Worm (Caenorhabditis elegans) whole organism, mixed stage, embryonic: ENCODE measurements around the gene srh-183.

ENCODE experiments used
- M03D4.4 ChIP-seq: sonication (generic microtip); optimal IDR thresholded peaks from 2 replicates; lab custom pipeline; 2017; ENCODE audit warnings: mild to moderate bottlenecking, missing genetic modification characterization, missing compliant biosample characterization
- bed-3 ChIP-seq: fragments of 200-800 bp; sonication (Bioruptor generic); optimal IDR thresholded peaks from 3 replicates; lab custom pipeline; 2018; ENCODE audit warnings: mild to moderate bottlenecking, missing genetic modification characterization, moderate library complexity, missing compliant biosample characterization
- blmp-1 ChIP-seq: fragments of 150-350 bp; optimal IDR thresholded peaks from 2 replicates; lab custom pipeline; 2014; ENCODE audit warnings: missing biosample characterization, missing genetic modification characterization
- ceh-83 ChIP-seq: fragments of 200-800 bp; sonication (Bioruptor generic); optimal IDR thresholded peaks from 2 replicates; lab custom pipeline; 2018; ENCODE audit warnings: mild to moderate bottlenecking, missing genetic modification characterization, missing compliant biosample characterization
- ces-1 ChIP-seq: fragments of 150-350 bp; optimal IDR thresholded peaks from 2 replicates; lab custom pipeline; 2014; ENCODE audit warnings: missing biosample characterization, missing genetic modification reagents, missing genetic modification characterization
- cnd-1 ChIP-seq: fragments of 200-800 bp; sonication (Bioruptor generic); optimal IDR thresholded peaks from 2 replicates; lab custom pipeline; 2018; ENCODE audit warnings: mild to moderate bottlenecking, missing genetic modification characterization, missing compliant biosample characterization
- drap-1 ChIP-seq: fragments of 200-800 bp; sonication (Bioruptor generic); optimal IDR thresholded peaks from 3 replicates; lab custom pipeline; 2018; ENCODE audit warnings: mild to moderate bottlenecking, missing genetic modification characterization, missing compliant biosample characterization
- elt-3 ChIP-seq: fragments of 150-350 bp; optimal IDR thresholded peaks from 2 replicates; lab custom pipeline; 2014; ENCODE audit warnings: missing biosample characterization, missing genetic modification characterization
- flh-1 ChIP-seq: fragments of 200-800 bp; sonication (Bioruptor generic); optimal IDR thresholded peaks from 2 replicates; lab custom pipeline; 2018; ENCODE audit warnings: mild to moderate bottlenecking, missing genetic modification characterization, moderate library complexity, missing compliant biosample characterization
- hlh-1 ChIP-seq: fragments of 150-350 bp; optimal IDR thresholded peaks from 2 replicates; lab custom pipeline; 2014; ENCODE audit warnings: missing biosample characterization, missing genetic modification reagents, missing genetic modification characterization
- lin-13 ChIP-seq: fragments of 150-350 bp; optimal IDR thresholded peaks from 2 replicates; lab custom pipeline; 2014; ENCODE audit warnings: missing biosample characterization, missing genetic modification characterization
- lin-32 ChIP-seq: fragments of 200-800 bp; sonication (Bioruptor generic); optimal IDR thresholded peaks from 2 replicates; lab custom pipeline; 2018; ENCODE audit warnings: mild to moderate bottlenecking, missing genetic modification characterization, missing compliant biosample characterization
- lsy-2 ChIP-seq: fragments of 150-350 bp; optimal IDR thresholded peaks from 2 replicates; lab custom pipeline; 2014; ENCODE audit warnings: missing biosample characterization, missing genetic modification characterization
- mab-5 ChIP-seq: fragments of 150-350 bp; optimal IDR thresholded peaks from 2 replicates; lab custom pipeline; 2014; ENCODE audit warnings: missing biosample characterization, missing genetic modification characterization
- mep-1 ChIP-seq: fragments of 150-350 bp; optimal IDR thresholded peaks from 2 replicates; lab custom pipeline; 2017; ENCODE audit warnings: missing biosample characterization, missing genetic modification reagents, missing genetic modification characterization, inconsistent platforms
- mls-2 ChIP-seq: sonication (generic microtip); optimal IDR thresholded peaks from 2 replicates; lab custom pipeline; 2016; ENCODE audit warnings: mild to moderate bottlenecking, missing genetic modification characterization, moderate library complexity, missing compliant biosample characterization
- nhr-12 ChIP-seq: fragments of 150-350 bp; optimal IDR thresholded peaks from 2 replicates; lab custom pipeline; 2014; ENCODE audit warnings: missing biosample characterization, missing genetic modification characterization
- nhr-237 ChIP-seq: fragments of 150-350 bp; optimal IDR thresholded peaks from 2 replicates; lab custom pipeline; 2014; ENCODE audit warnings: missing biosample characterization, missing genetic modification characterization
- nhr-28 ChIP-seq: fragments of 150-350 bp; optimal IDR thresholded peaks from 2 replicates; lab custom pipeline; 2014; ENCODE audit warnings: missing biosample characterization, missing genetic modification characterization
- nhr-76 ChIP-seq: sonication (generic microtip); optimal IDR thresholded peaks from 2 replicates; lab custom pipeline; 2017; ENCODE audit warnings: missing biosample characterization, missing genetic modification characterization
- pha-4 ChIP-seq: fragments of 150-350 bp; optimal IDR thresholded peaks from 2 replicates; lab custom pipeline; 2018; ENCODE audit warnings: missing biosample characterization, missing genetic modification reagents, missing genetic modification characterization
- sem-2 ChIP-seq: fragments of 200-800 bp; sonication (Bioruptor generic); optimal IDR thresholded peaks from 2 replicates; lab custom pipeline; 2018; ENCODE audit warnings: mild to moderate bottlenecking, missing genetic modification characterization, missing compliant biosample characterization
- snpc-4 ChIP-seq: fragments of 150-350 bp; optimal IDR thresholded peaks from 2 replicates; lab custom pipeline; 2014; ENCODE audit warnings: missing biosample characterization, missing genetic modification characterization
- sptf-1 ChIP-seq: sonication (generic microtip); optimal IDR thresholded peaks from 2 replicates; lab custom pipeline; 2017; ENCODE audit warnings: mild to moderate bottlenecking, missing genetic modification characterization, moderate library complexity, missing compliant biosample characterization
- tbx-8 ChIP-seq: fragments of 200-800 bp; sonication (Bioruptor generic); optimal IDR thresholded peaks from 2 replicates; lab custom pipeline; 2018; ENCODE audit warnings: mild to moderate bottlenecking, missing genetic modification characterization, moderate library complexity, missing compliant biosample characterization
- unc-39 ChIP-seq: fragments of 150-350 bp; optimal IDR thresholded peaks from 2 replicates; lab custom pipeline; 2014; ENCODE audit warnings: missing biosample characterization, missing genetic modification characterization
- unc-62 ChIP-seq: fragments of 150-350 bp; optimal IDR thresholded peaks from 2 replicates; lab custom pipeline; 2014; ENCODE audit warnings: missing biosample characterization, missing genetic modification reagents, missing genetic modification characterization
- zip-8 ChIP-seq: fragments of 150-350 bp; optimal IDR thresholded peaks from 2 replicates; lab custom pipeline; 2014; ENCODE audit warnings: missing biosample characterization, missing genetic modification characterization
- ztf-11 ChIP-seq: fragments of 150-350 bp; optimal IDR thresholded peaks from 2 replicates; lab custom pipeline; 2014; ENCODE audit warnings: missing biosample characterization, missing genetic modification characterization

The srh-183 gene

DNA sequence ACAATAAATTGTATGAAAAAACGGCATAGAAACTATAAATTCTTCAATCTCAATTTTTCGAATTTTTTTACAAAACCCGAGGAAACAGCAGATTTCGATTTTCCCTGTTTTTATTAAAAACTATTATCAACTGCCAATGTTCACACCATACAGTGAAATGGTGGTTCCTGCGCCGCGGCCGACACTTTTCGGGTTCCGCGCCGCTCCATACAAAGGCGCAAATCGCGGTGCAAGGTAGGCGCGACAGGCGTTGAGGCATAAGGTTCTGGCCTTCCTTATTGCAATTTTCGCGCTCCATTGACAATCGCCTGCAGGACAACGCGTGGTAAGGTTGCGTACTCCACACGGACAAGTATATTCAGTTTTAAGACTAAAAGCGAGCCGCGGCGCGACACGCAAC, 8.7 kb upstream of the srh-183 start:
- TF ChIP-seq blmp-1 (tag; lab: Kevin White, UChicago) (no peak), drap-1 (GFP tag; lab: Kevin White, UChicago) (no peak), elt-3 (tag; lab: Kevin White, UChicago) (no peak), nhr-237 (no peak), unc-62 (no peak)

DNA sequence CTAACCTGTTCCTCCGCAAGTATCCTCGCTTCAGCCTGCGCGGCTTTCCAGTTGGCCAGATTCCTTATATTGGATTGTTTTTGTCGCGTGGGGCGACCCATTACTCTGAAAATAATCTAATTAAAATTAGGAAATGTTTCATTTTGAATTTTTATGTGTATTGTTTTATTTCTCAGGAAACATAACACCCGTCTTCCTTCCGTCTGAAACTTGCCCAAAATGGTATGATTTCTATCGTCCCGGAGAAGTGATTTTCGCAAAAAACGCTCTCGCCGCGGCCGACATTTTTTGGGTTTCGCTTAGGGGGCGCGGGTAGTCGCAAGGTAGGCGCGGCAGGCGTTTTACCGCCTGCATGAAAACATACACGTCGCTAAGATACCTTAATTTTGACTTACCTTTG, 8.1 kb upstream of the srh-183 start, which contains the start of gene clec-260:
Gene clec-260, minus strand, starts transcription at position 101 of the 400 bp plus-strand sequence.
- no peak for TF ChIP-seq bed-3
- no peak for TF ChIP-seq nhr-12 (tag; lab: Kevin White, UChicago)
- TF ChIP-seq nhr-76 (tag; lab: Kevin White, UChicago): no peak

DNA sequence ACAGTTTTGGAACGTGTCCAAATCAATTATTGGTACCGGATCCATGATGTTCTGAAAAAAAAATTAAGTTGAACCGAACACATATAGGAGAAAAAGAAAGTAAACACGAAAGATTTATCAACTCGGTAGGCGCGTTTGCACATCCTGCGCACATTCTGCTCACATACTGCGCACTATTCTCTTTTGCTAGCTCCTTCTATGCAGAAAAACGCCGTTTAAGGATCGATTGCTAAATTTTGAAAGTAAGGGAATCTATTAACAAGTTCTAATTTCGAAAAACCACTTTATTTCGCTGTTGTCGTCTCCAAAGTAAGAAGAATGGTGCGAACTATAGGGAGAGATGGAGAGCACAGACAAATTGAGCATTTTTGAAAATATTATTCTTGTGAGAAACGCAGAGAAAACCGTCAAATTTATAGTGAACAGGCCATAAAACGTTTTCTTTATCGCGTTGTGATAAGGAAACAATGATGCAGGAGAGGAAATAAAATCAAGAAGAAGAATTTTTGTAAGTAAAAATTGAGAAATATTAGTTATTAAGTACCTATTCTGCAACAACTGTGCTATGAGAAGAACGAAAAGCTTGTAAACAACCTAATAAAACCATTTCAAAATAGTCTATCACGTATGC, 3.8 kb upstream of the srh-183 start, which contains the start of gene Y60A3A.24:
Gene Y60A3A.24, minus strand, starts transcription at position 51 of the 631 bp plus-strand sequence.
- TF ChIP-seq nhr-237: no peak
- TF ChIP-seq hlh-1: no peak
- TF ChIP-seq lin-32 (GFP tag; lab: Kevin White, UChicago): no peak
- no peak for TF ChIP-seq lsy-2
- no peak for TF ChIP-seq unc-39
- TF ChIP-seq blmp-1 (tag; lab: Kevin White, UChicago): no peak
- TF ChIP-seq mab-5: no peak
- no peak for TF ChIP-seq unc-62
- no peak for TF ChIP-seq snpc-4 (tag; lab: Kevin White, UChicago)
- no peak for TF ChIP-seq cnd-1
- TF ChIP-seq drap-1 (GFP tag; lab: Kevin White, UChicago): no peak
- no peak for TF ChIP-seq pha-4 (tag; lab: Kevin White, UChicago)
- TF ChIP-seq zip-8 (tag; lab: Kevin White, UChicago): no peak
- TF ChIP-seq bed-3: no peak
- TF ChIP-seq sptf-1 (tag; lab: Kevin White, UChicago): no peak
- TF ChIP-seq nhr-12 (tag; lab: Kevin White, UChicago): no peak

DNA sequence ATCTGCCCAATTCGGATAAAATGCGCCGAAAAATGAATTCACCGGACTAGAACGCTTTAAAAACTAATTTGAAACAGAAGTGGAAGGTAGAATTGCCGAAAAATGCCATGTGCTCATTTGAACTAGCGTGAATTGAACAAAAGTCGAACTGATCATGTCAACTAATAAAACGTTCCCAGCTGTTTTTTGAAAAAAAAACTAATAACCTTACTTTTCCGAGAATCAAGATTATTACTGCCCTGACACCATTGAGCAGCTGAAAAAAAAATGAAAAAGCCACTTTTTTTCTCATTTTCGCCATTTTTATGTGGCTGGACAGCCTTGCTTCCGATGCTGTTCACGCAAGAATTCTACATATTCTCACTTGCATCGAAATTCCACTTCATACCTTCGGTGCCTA, 5.1 kb downstream of the srh-183 start, which contains the start of gene srh-173:
Gene srh-173, plus strand, starts transcription at position 301 of the 400 bp plus-strand sequence.
- no peak for TF ChIP-seq sptf-1 (tag; lab: Kevin White, UChicago)
- no peak for TF ChIP-seq mls-2
- TF ChIP-seq sem-2 (GFP tag; lab: Kevin White, UChicago): no peak
- no peak for TF ChIP-seq nhr-28
- no peak for TF ChIP-seq mab-5
- no peak for TF ChIP-seq M03D4.4 (tag; lab: Kevin White, UChicago)
- TF ChIP-seq mep-1 (tag; lab: Kevin White, UChicago): no peak

- peak; percentile 19 for TF ChIP-seq ceh-83 (GFP tag; lab: Kevin White, UChicago)
- TF ChIP-seq drap-1 (GFP tag; lab: Kevin White, UChicago): peak; percentile 20
- TF ChIP-seq ztf-11 (tag; lab: Kevin White, UChicago): no peak
Measured at ce11 chrV:19965626-19966025, 12.5 kb downstream of the srh-183 start, which contains the start of gene srh-171. srh-171 (plus strand) TSS chrV:19965700.

DNA sequence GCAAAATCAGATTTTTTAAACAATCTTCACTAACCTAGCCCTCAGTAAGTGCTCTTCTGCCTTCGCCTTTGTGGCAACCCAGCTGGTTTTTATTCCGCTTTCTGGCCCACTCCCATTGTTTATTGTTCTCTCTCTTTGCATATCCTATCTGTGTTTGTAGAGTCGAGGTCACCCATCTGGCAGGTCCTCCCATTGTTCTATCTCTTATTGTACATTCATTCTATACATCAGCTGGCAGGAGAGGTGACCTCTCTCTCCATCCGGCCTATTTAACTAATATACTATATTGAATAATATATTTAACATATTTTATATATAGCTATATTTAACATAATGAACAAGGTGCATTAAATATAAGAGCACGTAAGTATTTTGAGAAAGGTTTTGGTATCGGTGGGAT, 16.1 kb downstream of the srh-183 start:
- TF ChIP-seq unc-62 (no peak), ces-1 (GFP tag; lab: Kevin White, UChicago) (peak; percentile 44)
- TF ChIP-seq, all 35 proteins: peak for 1

DNA sequence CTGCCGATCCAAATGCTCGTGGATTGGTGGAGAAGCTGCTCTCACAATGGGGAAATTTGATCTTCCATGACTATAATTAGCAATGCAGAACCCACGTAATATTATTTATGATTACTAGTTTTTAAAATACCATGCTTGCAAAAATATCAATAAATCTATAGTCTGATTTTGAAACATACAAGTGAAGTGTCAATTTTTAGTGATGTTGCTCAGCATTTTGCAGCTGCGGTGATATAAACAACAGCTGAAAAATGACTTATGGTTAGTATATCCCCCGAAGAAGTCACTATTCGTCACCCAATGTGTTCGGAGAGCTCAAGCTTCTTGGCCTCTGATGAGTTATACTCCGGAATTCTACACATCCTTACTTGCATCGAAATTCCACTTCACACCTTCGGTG, 19.4 kb downstream of the srh-183 start, which contains the start of gene srh-172:
Gene srh-172, plus strand, starts transcription at position 301 of the 400 bp plus-strand sequence.
- no peak for TF ChIP-seq nhr-76 (tag; lab: Kevin White, UChicago)
- no peak for TF ChIP-seq blmp-1 (tag; lab: Kevin White, UChicago)
- no peak for TF ChIP-seq nhr-28
- no peak for TF ChIP-seq zip-8 (tag; lab: Kevin White, UChicago)
- TF ChIP-seq lin-32 (GFP tag; lab: Kevin White, UChicago): no peak
- no peak for TF ChIP-seq lin-13 (tag; lab: Kevin White, UChicago)
- no peak for TF ChIP-seq tbx-8
- TF ChIP-seq ceh-83 (GFP tag; lab: Kevin White, UChicago): no peak
- no peak for TF ChIP-seq pha-4 (tag; lab: Kevin White, UChicago)
- TF ChIP-seq flh-1: no peak
